Worm (Caenorhabditis elegans): ENCODE results near the gene C05C9.1.

- no peak for TF ChIP-seq ama-1 (optimal IDR thresholded peaks at IDR 0.05)
- TF ChIP-seq daf-16 (GFP tag; optimal IDR thresholded peaks at IDR 0.05): no peak
- no peak for TF ChIP-seq daf-16 (tag; optimal IDR thresholded peaks at IDR 0.05)
- no peak for TF ChIP-seq mep-1 (tag; optimal IDR thresholded peaks at IDR 0.05)
- TF ChIP-seq zip-11 (GFP tag; IDR thresholded peaks at IDR 0.05): no peak
- TF ChIP-seq unc-39 (tag; optimal IDR thresholded peaks at IDR 0.05): no peak
- no peak for TF ChIP-seq nhr-11 (tag; optimal IDR thresholded peaks at IDR 0.05)
- TF ChIP-seq ZK546.5 (tag; optimal IDR thresholded peaks at IDR 0.05): no peak
- no peak for TF ChIP-seq ceh-32 (tag; optimal IDR thresholded peaks at IDR 0.05; ENCODE audit: poor library complexity)
- no peak; the same call in 1 of the 2 replicates for TF ChIP-seq pha-4 (GFP tag; IDR thresholded peaks at IDR 0.05)
- TF ChIP-seq pha-4 (tag; optimal IDR thresholded peaks at IDR 0.05): no peak
Measured at ce11 chrX:11114420-11114819, 46.2 kb upstream of the C05C9.1 start.
